Fruit fly (Drosophila melanogaster) ovary, adult (tissue): ENCODE data around the gene TAF1B.

Experiments used
- CG17801 ChIP-seq: fragments of 200-800 bp; optimal IDR thresholded peaks from 2 replicates; lab custom pipeline; 2019; ENCODE audit warnings: missing biosample characterization, mild to moderate bottlenecking, missing genetic modification characterization, moderate library complexity; ENCODE audit not compliant: partially characterized antibody

Gene TAF1B

DNA sequence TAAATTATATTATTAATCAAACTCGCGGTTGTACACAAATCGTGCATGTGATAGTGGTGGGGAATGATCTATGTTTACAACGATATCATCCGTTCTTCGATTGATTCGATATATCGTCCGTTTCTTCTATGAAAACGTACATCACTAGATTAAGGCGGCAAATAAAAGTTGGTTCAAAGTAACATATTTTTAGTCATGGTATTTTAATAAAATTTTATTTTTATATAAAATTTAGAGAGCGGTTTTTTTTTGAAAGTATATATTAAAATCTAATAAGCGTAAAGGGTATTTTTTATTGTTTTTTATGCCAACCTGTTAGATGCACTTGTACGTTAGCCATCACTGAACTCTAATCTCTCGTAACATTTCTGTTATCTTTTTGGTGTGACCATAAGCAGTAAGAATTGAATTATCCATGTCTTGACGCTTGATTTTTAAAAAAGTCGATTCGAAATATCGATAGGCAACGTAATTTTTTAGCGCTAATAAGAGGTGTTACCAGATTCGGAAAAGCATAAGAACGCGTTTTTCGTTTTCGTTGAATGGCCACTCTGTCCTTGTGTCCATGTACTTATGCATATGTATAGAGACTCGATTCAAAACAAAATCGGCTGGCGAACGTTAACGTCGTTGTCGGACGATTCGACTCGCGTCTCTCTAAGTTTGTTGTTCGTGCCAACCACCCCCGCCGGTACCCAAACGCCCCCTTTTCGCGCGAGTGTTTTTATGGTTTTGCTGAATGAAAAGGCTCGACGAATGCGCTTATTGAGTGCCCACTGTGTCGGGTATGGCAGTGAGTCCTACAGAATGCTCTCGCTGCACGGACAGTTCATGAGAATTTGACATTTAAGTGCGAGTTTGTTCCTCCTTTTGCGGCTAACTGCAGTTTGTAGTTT, at the start of gene TAF1B, which contains the start of gene Invadolysin:
TAF1B (minus strand) TSS at position 82 of the 896 bp plus-strand sequence.
Invadolysin (plus strand) TSS at position 566 of the 896 bp plus-strand sequence.
- TF ChIP-seq CG17801: peak; percentile 33

DNA sequence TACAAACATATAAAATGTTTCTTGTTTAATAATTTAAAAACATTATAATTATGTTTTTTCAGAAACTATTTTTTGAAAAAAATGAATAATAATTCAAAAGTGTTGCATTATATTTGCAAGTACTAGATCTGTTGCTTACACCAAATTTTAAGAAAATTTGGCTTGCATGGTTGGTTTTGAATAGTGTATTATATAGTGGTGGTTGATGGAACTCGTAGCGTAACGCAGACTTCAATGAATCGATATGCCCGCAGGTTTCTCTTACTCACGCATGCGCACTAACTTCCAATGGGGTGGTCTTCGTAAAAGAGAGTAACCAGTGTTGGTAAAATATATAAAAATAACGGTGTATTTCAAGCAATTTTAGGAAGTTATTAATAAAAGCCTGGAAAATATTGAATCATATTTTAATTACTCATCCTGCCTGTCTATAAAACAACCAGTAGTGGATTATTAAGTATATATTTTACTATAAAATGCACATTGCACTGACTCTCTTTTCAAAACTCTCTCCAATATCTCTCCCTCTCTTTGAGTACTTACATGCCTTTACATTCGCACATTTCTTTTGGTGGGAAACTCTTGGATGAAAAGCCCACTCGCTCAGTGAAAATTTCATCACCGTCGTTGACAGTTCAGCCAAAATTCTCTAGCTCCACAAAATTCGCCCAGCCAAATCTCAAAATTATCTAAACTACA, 46.2 kb upstream of the TAF1B start, which contains the start of gene Syn:
Syn (plus strand) TSS at position 606 of the 699 bp plus-strand sequence.
- no peak for TF ChIP-seq CG17801

DNA sequence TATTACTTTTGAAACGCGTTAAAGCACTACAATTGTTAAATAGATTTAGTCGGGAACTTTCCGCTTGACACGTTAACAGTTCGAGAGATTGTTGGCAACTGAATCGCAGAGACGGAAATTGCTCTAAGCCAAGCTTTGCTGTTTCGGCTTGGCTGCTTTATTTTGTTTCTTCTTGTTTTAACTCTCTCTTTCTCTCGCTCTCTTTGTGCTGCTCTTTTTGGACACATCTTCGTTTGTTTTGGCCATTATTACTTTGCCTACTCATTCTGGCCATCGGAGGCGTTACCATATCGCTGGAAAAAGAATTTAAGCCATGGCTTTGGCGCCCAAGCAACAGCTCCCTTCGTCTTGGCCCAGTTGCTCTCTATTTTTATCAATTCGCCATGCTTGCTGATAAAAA, 45.5 kb upstream of the TAF1B start, which contains the start of gene CG12814:
CG12814 (minus strand) TSS at position 84 of the 400 bp plus-strand sequence.
- TF ChIP-seq CG17801: peak; percentile 80

DNA sequence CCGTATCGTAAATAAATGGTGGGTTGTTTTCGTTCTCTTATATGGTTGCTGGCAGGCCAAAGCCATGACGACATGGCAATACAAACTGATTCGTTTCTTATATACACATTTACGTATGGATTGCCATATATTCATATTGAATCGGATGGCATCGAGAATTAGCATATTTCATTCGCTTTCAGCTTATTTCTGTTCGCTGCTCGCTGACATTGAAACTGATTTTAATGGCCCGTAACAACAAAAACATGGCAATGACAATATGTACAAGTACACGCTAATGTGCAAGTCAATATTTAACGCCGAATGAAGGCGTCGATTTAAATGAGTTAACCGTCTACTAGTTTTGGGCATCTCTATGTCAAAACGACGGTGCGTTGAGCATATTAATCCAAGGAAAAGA, 42.0 kb upstream of the TAF1B start:
- TF ChIP-seq CG17801: no peak

DNA sequence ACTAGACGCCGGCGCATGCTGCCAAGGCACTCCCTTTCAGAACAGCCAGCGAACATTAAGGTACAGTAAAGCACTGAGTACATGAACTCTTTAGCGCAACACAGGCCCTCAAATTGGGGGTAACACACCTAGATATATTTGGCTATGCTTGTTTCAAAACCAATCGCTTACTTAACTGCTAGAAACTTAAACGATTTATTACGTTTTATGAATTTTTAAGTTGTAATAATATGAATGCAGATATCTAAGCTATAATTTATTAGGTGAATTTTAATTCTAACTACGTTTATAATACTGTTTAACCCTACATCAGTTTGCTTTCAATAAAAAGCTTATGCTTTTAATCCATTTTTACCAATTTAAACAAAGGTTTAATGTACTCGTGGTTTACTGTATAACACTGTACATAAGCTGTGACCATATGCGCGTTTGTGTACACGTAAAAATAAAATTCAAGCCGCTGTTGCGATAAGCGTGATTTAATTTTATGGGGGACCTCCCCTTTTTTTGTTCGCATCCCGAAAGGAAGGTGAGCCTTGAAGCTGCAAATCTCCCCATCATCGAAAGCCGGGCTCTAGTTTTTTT, 33.0 kb upstream of the TAF1B start:
- TF ChIP-seq CG17801: no peak

- TF ChIP-seq CG17801: peak; percentile 96
These were observed 26.4 kb upstream of the TAF1B start, which contains the start of gene Best1 for dm6 chr3R:10170356-10170876. Best1 (minus strand) TSS chr3R:10170487.

DNA sequence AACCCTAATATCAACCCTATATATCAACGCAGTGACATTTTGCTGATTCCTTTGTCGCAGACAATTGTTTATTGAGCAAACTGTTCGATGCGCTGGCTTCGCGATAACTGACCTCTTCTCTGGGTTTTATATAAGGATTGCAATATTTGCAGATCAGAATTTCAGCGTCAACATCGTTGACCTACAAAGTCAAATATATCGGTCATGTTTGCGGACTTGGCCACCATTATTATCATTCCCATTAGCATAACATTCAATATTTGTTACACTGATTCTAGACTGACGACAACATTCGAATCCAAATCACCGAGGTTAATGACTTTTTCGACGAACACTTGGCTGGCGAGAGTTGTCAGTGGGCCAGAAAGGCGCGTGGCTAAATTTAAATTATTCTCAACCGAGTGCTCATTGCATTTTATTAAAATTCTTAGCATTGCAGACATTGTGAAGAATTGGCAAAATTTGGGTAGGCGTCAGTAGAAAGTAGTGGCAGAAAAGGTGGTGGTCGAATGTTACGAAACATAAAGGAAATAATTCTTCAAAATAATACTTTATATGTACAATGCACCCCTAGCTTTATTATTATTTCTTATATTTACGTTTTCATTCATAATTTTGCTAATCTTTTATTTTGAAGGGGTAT, 25.3 kb upstream of the TAF1B start:
- no peak for TF ChIP-seq CG17801

- TF ChIP-seq CG17801: peak; percentile 81
These were observed 24.6 kb upstream of the TAF1B start for dm6 chr3R:10168483-10169064.

- TF ChIP-seq CG17801: no peak
These were observed 23.3 kb upstream of the TAF1B start for dm6 chr3R:10167280-10167679.

- TF ChIP-seq CG17801: no peak
These were observed 22.4 kb upstream of the TAF1B start for dm6 chr3R:10166334-10166733.

DNA sequence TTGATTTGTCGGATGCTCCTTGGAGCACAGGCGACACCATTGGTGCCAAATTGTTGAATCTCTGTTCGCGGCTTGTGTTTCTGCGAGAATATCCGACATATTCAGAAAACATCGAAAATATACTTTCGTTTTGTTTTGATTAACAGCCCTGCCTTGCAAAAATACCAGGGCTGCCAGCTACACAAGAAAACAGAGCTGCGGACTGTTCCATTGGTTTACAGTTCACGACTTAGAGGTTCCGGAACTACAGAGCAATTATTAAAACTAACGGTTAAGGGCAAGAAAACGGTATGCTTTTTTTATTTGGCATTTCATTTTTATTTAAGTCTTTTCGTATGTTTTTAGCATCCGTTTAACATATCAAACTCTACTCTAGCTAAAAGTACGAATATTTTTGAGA, 17.2 kb upstream of the TAF1B start, which contains the start of gene CG6254:
CG6254 (minus strand) TSS at position 169 of the 400 bp plus-strand sequence.
- peak; percentile 54 for TF ChIP-seq CG17801

DNA sequence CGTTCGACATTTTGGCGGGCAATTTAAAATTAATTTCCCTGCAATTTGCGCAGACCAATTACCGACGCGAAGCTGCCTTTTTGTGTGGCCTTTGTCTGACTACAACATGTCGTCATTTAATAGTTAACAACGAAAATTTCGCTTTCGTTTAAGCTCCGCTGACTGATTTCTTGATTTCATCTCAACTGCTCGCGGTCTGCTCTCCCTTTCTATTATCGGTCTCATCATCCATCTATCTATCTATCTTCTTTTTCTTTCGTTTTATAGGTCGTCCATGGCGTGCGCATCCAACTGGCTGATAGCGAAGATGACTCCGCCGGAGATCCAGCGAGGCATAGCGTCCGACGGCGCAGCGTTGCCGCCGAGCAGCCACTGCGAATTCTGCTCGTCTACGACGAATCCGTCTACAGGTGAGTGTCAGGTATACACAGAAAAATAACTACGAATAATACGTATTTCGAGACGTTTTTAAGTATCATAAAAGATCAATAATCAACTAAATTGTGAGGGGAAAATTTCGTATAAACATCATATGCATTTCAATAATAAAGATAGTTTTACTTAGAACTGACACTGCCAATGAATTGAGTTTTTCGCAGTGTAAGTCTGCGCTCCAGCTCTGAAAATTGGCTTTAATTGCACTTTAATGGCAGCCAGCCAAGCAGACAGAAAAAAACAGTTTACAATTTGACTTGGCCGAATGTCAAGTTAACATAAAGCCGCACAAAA, 10.1 kb upstream of the TAF1B start:
- no peak for TF ChIP-seq CG17801

dm6 chr3R:10151830-10152513, 8.0 kb upstream of the TAF1B start, which contains the start of gene CG34303:
CG34303 (minus strand) TSS chr3R:10151880.
- no peak for TF ChIP-seq CG17801

- TF ChIP-seq CG17801: no peak
These were observed 6.6 kb upstream of the TAF1B start for dm6 chr3R:10150555-10150954.
